Fruit fly (Drosophila melanogaster): ENCODE data around the gene kkv.

dm6 chr3R:5361681-5362319, 30.9 kb downstream of the kkv start:
- TF ChIP-seq kay (GFP tag; ENCODE audit: borderline replicate concordance) (no peak), CG7101 (tag; optimal IDR thresholded peaks at IDR 0.05) (no peak), Crg-1 (GFP tag; optimal IDR thresholded peaks at IDR 0.05) (no peak), ovo (GFP tag; optimal IDR thresholded peaks at IDR 0.05) (no peak), CG1620 (GFP tag; optimal IDR thresholded peaks at IDR 0.05) (no peak), Clk (GFP tag; optimal IDR thresholded peaks at IDR 0.05) (no peak)
